Worm (Caenorhabditis elegans) whole organism, mixed stage, embryonic: Measurements from ENCODE around the gene snrp-3.
A peak's percentile ranks its signal among the peaks of the same experiment; 100 is the strongest.

ENCODE experiments used
- M03D4.4 ChIP-seq: sonication (generic microtip); optimal IDR thresholded peaks from 2 replicates; lab custom pipeline; 2017; ENCODE audit warnings: mild to moderate bottlenecking, missing genetic modification characterization, missing compliant biosample characterization
- bed-3 ChIP-seq: fragments of 200-800 bp; sonication (Bioruptor generic); optimal IDR thresholded peaks from 3 replicates; lab custom pipeline; 2018; ENCODE audit warnings: mild to moderate bottlenecking, missing genetic modification characterization, moderate library complexity, missing compliant biosample characterization
- ceh-39 ChIP-seq: fragments of 150-350 bp; optimal IDR thresholded peaks from 2 replicates; lab custom pipeline; 2014; ENCODE audit warnings: missing biosample characterization, missing genetic modification characterization
- ceh-43 ChIP-seq: fragments of 200-800 bp; sonication (Bioruptor generic); optimal IDR thresholded peaks from 2 replicates; lab custom pipeline; 2018; ENCODE audit warnings: mild to moderate bottlenecking, missing genetic modification characterization, moderate library complexity, missing compliant biosample characterization
- ceh-83 ChIP-seq: fragments of 200-800 bp; sonication (Bioruptor generic); optimal IDR thresholded peaks from 2 replicates; lab custom pipeline; 2018; ENCODE audit warnings: mild to moderate bottlenecking, missing genetic modification characterization, missing compliant biosample characterization
- ces-1 ChIP-seq: fragments of 150-350 bp; optimal IDR thresholded peaks from 2 replicates; lab custom pipeline; 2014; ENCODE audit warnings: missing biosample characterization, missing genetic modification reagents, missing genetic modification characterization
- cnd-1 ChIP-seq: fragments of 200-800 bp; sonication (Bioruptor generic); optimal IDR thresholded peaks from 2 replicates; lab custom pipeline; 2018; ENCODE audit warnings: mild to moderate bottlenecking, missing genetic modification characterization, missing compliant biosample characterization
- drap-1 ChIP-seq: fragments of 200-800 bp; sonication (Bioruptor generic); optimal IDR thresholded peaks from 3 replicates; lab custom pipeline; 2018; ENCODE audit warnings: mild to moderate bottlenecking, missing genetic modification characterization, missing compliant biosample characterization
- elt-1 ChIP-seq: sonication (generic microtip); optimal IDR thresholded peaks from 2 replicates; lab custom pipeline; 2017; ENCODE audit warnings: missing genetic modification characterization, mild to moderate bottlenecking, missing compliant biosample characterization, antibody characterized with exemption, moderate library complexity, borderline replicate concordance; ENCODE audit not compliant: insufficient read depth
- elt-3 ChIP-seq: fragments of 150-350 bp; optimal IDR thresholded peaks from 2 replicates; lab custom pipeline; 2014; ENCODE audit warnings: missing biosample characterization, missing genetic modification characterization
- flh-1 ChIP-seq: fragments of 200-800 bp; sonication (Bioruptor generic); optimal IDR thresholded peaks from 2 replicates; lab custom pipeline; 2018; ENCODE audit warnings: mild to moderate bottlenecking, missing genetic modification characterization, moderate library complexity, missing compliant biosample characterization
- ham-2 ChIP-seq: fragments of 200-800 bp; sonication (Bioruptor generic); optimal IDR thresholded peaks from 2 replicates; lab custom pipeline; 2018; ENCODE audit warnings: mild to moderate bottlenecking, missing genetic modification characterization, missing compliant biosample characterization
- hlh-1 ChIP-seq: fragments of 150-350 bp; optimal IDR thresholded peaks from 2 replicates; lab custom pipeline; 2014; ENCODE audit warnings: missing biosample characterization, missing genetic modification reagents, missing genetic modification characterization
- lin-13 ChIP-seq: fragments of 150-350 bp; optimal IDR thresholded peaks from 2 replicates; lab custom pipeline; 2014; ENCODE audit warnings: missing biosample characterization, missing genetic modification characterization
- lin-32 ChIP-seq: fragments of 200-800 bp; sonication (Bioruptor generic); optimal IDR thresholded peaks from 2 replicates; lab custom pipeline; 2018; ENCODE audit warnings: mild to moderate bottlenecking, missing genetic modification characterization, missing compliant biosample characterization
- lsy-2 ChIP-seq: fragments of 150-350 bp; optimal IDR thresholded peaks from 2 replicates; lab custom pipeline; 2014; ENCODE audit warnings: missing biosample characterization, missing genetic modification characterization
- mab-5 ChIP-seq: fragments of 150-350 bp; optimal IDR thresholded peaks from 2 replicates; lab custom pipeline; 2014; ENCODE audit warnings: missing biosample characterization, missing genetic modification characterization
- mls-2 ChIP-seq: sonication (generic microtip); optimal IDR thresholded peaks from 2 replicates; lab custom pipeline; 2016; ENCODE audit warnings: mild to moderate bottlenecking, missing genetic modification characterization, moderate library complexity, missing compliant biosample characterization
- nhr-12 ChIP-seq: fragments of 150-350 bp; optimal IDR thresholded peaks from 2 replicates; lab custom pipeline; 2014; ENCODE audit warnings: missing biosample characterization, missing genetic modification characterization
- nhr-2 ChIP-seq: fragments of 150-350 bp; optimal IDR thresholded peaks from 2 replicates; lab custom pipeline; 2014; ENCODE audit warnings: missing biosample characterization, missing genetic modification characterization
- nhr-237 ChIP-seq: fragments of 150-350 bp; optimal IDR thresholded peaks from 2 replicates; lab custom pipeline; 2014; ENCODE audit warnings: missing biosample characterization, missing genetic modification characterization
- nhr-28 ChIP-seq: fragments of 150-350 bp; optimal IDR thresholded peaks from 2 replicates; lab custom pipeline; 2014; ENCODE audit warnings: missing biosample characterization, missing genetic modification characterization
- nhr-76 ChIP-seq: sonication (generic microtip); optimal IDR thresholded peaks from 2 replicates; lab custom pipeline; 2017; ENCODE audit warnings: missing biosample characterization, missing genetic modification characterization
- pha-4 ChIP-seq: fragments of 150-350 bp; optimal IDR thresholded peaks from 2 replicates; lab custom pipeline; 2018; ENCODE audit warnings: missing biosample characterization, missing genetic modification reagents, missing genetic modification characterization
- sem-2 ChIP-seq: fragments of 200-800 bp; sonication (Bioruptor generic); optimal IDR thresholded peaks from 2 replicates; lab custom pipeline; 2018; ENCODE audit warnings: mild to moderate bottlenecking, missing genetic modification characterization, missing compliant biosample characterization
- snpc-4 ChIP-seq: fragments of 150-350 bp; optimal IDR thresholded peaks from 2 replicates; lab custom pipeline; 2014; ENCODE audit warnings: missing biosample characterization, missing genetic modification characterization
- sptf-1 ChIP-seq: sonication (generic microtip); optimal IDR thresholded peaks from 2 replicates; lab custom pipeline; 2017; ENCODE audit warnings: mild to moderate bottlenecking, missing genetic modification characterization, moderate library complexity, missing compliant biosample characterization
- tbx-8 ChIP-seq: fragments of 200-800 bp; sonication (Bioruptor generic); optimal IDR thresholded peaks from 2 replicates; lab custom pipeline; 2018; ENCODE audit warnings: mild to moderate bottlenecking, missing genetic modification characterization, moderate library complexity, missing compliant biosample characterization
- unc-120 ChIP-seq: sonication (generic microtip); optimal IDR thresholded peaks from 2 replicates; lab custom pipeline; 2017; ENCODE audit warnings: missing genetic modification characterization, missing compliant biosample characterization; ENCODE audit not compliant: poor library complexity, severe bottlenecking
- unc-39 ChIP-seq: fragments of 150-350 bp; optimal IDR thresholded peaks from 2 replicates; lab custom pipeline; 2014; ENCODE audit warnings: missing biosample characterization, missing genetic modification characterization
- unc-62 ChIP-seq: fragments of 150-350 bp; optimal IDR thresholded peaks from 2 replicates; lab custom pipeline; 2014; ENCODE audit warnings: missing biosample characterization, missing genetic modification reagents, missing genetic modification characterization
- zip-8 ChIP-seq: fragments of 150-350 bp; optimal IDR thresholded peaks from 2 replicates; lab custom pipeline; 2014; ENCODE audit warnings: missing biosample characterization, missing genetic modification characterization

Gene snrp-3

ce11 chrIV:8728122-8728521, 40.5 kb upstream of the snrp-3 start, which contains the start of gene otub-3:
Gene otub-3, plus strand, starts transcription at chrIV:8728177.
- TF ChIP-seq ceh-39 (tag; lab: Kevin White, UChicago) (no peak), sptf-1 (tag; lab: Kevin White, UChicago) (no peak), pha-4 (tag; lab: Kevin White, UChicago) (no peak), unc-39 (tag; lab: Kevin White, UChicago) (no peak), tbx-8 (GFP tag; lab: Kevin White, UChicago) (no peak), lin-13 (tag; lab: Kevin White, UChicago) (no peak)

- no peak for TF ChIP-seq ceh-43
- TF ChIP-seq flh-1 (GFP tag; lab: Kevin White, UChicago): no peak
- TF ChIP-seq bed-3 (GFP tag; lab: Kevin White, UChicago): no peak
- no peak for TF ChIP-seq mab-5 (tag; lab: Kevin White, UChicago)
- no peak for TF ChIP-seq ces-1 (GFP tag; lab: Kevin White, UChicago)
- TF ChIP-seq nhr-2 (tag; lab: Kevin White, UChicago): no peak
- no peak for TF ChIP-seq nhr-76
- no peak for TF ChIP-seq cnd-1 (tag; lab: Kevin White, UChicago)
- no peak for TF ChIP-seq drap-1 (GFP tag; lab: Kevin White, UChicago)
- no peak for TF ChIP-seq unc-120 (tag; lab: Kevin White, UChicago)
- TF ChIP-seq unc-39 (tag; lab: Kevin White, UChicago): no peak
- TF ChIP-seq nhr-237 (tag; lab: Kevin White, UChicago): no peak
- TF ChIP-seq sem-2 (GFP tag; lab: Kevin White, UChicago): no peak
- TF ChIP-seq hlh-1 (tag; lab: Kevin White, UChicago): no peak
Observed at ce11 chrIV:8725345-8725744, 37.7 kb upstream of the snrp-3 start, which contains the start of gene pgm-3. Gene pgm-3, plus strand, starts transcription at chrIV:8725722.

- TF ChIP-seq cnd-1 (tag; lab: Kevin White, UChicago): no peak
- no peak for TF ChIP-seq mab-5 (tag; lab: Kevin White, UChicago)
- TF ChIP-seq ceh-39 (tag; lab: Kevin White, UChicago): no peak
- TF ChIP-seq lin-13 (tag; lab: Kevin White, UChicago): no peak
- TF ChIP-seq flh-1 (GFP tag; lab: Kevin White, UChicago): no peak
- no peak for TF ChIP-seq nhr-12 (tag; lab: Kevin White, UChicago)
- TF ChIP-seq nhr-2 (tag; lab: Kevin White, UChicago): no peak
- no peak for TF ChIP-seq elt-3 (tag; lab: Kevin White, UChicago)
- TF ChIP-seq zip-8: no peak
- no peak for TF ChIP-seq nhr-76
- TF ChIP-seq unc-39 (tag; lab: Kevin White, UChicago): no peak
- TF ChIP-seq mls-2 (tag; lab: Kevin White, UChicago): no peak
- no peak for TF ChIP-seq ceh-43
Observed at ce11 chrIV:8724907-8725306, 37.3 kb upstream of the snrp-3 start.

- no peak for TF ChIP-seq ceh-43
- no peak for TF ChIP-seq nhr-2 (tag; lab: Kevin White, UChicago)
- no peak for TF ChIP-seq ham-2 (GFP tag; lab: Kevin White, UChicago)
- TF ChIP-seq elt-3 (tag; lab: Kevin White, UChicago): no peak
- no peak for TF ChIP-seq elt-1 (tag; lab: Kevin White, UChicago)
- no peak for TF ChIP-seq mab-5 (tag; lab: Kevin White, UChicago)
- no peak for TF ChIP-seq lin-13 (tag; lab: Kevin White, UChicago)
- TF ChIP-seq nhr-237 (tag; lab: Kevin White, UChicago): no peak
- TF ChIP-seq hlh-1 (tag; lab: Kevin White, UChicago): no peak
- TF ChIP-seq M03D4.4 (tag; lab: Kevin White, UChicago): no peak
- no peak for TF ChIP-seq lsy-2 (tag; lab: Kevin White, UChicago)
- TF ChIP-seq lin-32 (GFP tag; lab: Kevin White, UChicago): no peak
- no peak for TF ChIP-seq tbx-8 (GFP tag; lab: Kevin White, UChicago)
Observed at ce11 chrIV:8723720-8724119, 36.1 kb upstream of the snrp-3 start, which contains the start of gene F21D5.9. Gene F21D5.9, plus strand, starts transcription at chrIV:8724020.

DNA sequence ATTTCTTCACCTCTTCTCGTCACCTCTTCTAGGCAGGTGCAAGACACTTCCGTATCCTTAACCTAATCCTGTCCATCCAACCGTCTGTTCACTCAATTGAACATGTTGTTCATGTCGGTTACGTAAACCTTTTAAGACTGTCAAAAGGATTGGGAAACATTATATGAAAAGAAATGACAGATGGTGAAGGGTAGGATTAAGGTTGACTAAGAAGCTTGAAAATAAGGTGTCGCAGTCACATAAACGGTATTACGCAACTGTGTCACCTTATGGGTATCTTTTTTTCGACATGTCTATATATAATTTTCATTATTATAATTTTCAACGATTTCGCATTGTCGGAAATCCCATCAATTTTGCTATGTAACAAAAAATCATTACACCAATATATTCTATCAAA, 35.2 kb upstream of the snrp-3 start:
- TF ChIP-seq ceh-39 (tag; lab: Kevin White, UChicago): no peak
- no peak for TF ChIP-seq nhr-28
- TF ChIP-seq cnd-1 (tag; lab: Kevin White, UChicago): peak; percentile 87
- TF ChIP-seq snpc-4 (tag; lab: Kevin White, UChicago): no peak
- no peak for TF ChIP-seq ceh-83 (GFP tag; lab: Kevin White, UChicago)
- TF ChIP-seq sptf-1 (tag; lab: Kevin White, UChicago): no peak
- peak; percentile 51 for TF ChIP-seq zip-8
- TF ChIP-seq ces-1 (GFP tag; lab: Kevin White, UChicago): peak; percentile 35
- TF ChIP-seq mls-2 (tag; lab: Kevin White, UChicago): no peak
- no peak for TF ChIP-seq unc-62 (GFP tag; lab: Kevin White, UChicago)
- TF ChIP-seq nhr-237 (tag; lab: Kevin White, UChicago): no peak
- TF ChIP-seq nhr-2 (tag; lab: Kevin White, UChicago): peak; percentile 79
